Worm (Caenorhabditis elegans) whole organism, midembryonic: Measurements from ENCODE around the gene srsx-21.

Experiments
- T22C8.4 ChIP-seq: fragments of 200-800 bp; sonication (Bioruptor generic); IDR thresholded peaks from 2 replicates; pipeline ENCODE4 v1.3.6; 2022; ENCODE audit warnings: missing genetic modification characterization, missing compliant biosample characterization
- cog-1 ChIP-seq: sonication (generic microtip); optimal IDR thresholded peaks from 2 replicates; lab custom pipeline; 2016; ENCODE audit warnings: missing genetic modification characterization, missing compliant biosample characterization
- flt-1 ChIP-seq: fragments of 200-800 bp; sonication (Bioruptor generic); IDR thresholded peaks from 2 replicates; pipeline ENCODE4 v1.3.6; 2022; ENCODE audit warnings: missing genetic modification characterization, missing compliant biosample characterization
- klf-2 ChIP-seq: fragments of 200-800 bp; sonication (Bioruptor generic); conservative IDR thresholded peaks from 2 replicates; pipeline ENCODE4 v1.3.6; 2022; ENCODE audit warnings: missing genetic modification reagents, missing genetic modification characterization, missing compliant biosample characterization
- med-1 ChIP-seq: sonication (generic microtip); optimal IDR thresholded peaks from 2 replicates; lab custom pipeline; 2017; ENCODE audit warnings: missing genetic modification characterization, mild to moderate bottlenecking, missing compliant biosample characterization, antibody characterized with exemption, missing genetic modification reagents; ENCODE audit not compliant: insufficient read depth
- ref-1 ChIP-seq: fragments of 200-800 bp; sonication (Bioruptor generic); conservative IDR thresholded peaks from 2 replicates; pipeline ENCODE4 v1.3.6; 2022; ENCODE audit warnings: missing genetic modification reagents, missing genetic modification characterization, missing compliant biosample characterization
- tab-1 ChIP-seq: fragments of 200-800 bp; sonication (Bioruptor generic); IDR thresholded peaks from 2 replicates; pipeline ENCODE4 v1.3.6; 2022; ENCODE audit warnings: missing genetic modification characterization, missing compliant biosample characterization
- ztf-23 ChIP-seq: fragments of 200-800 bp; sonication (Bioruptor generic); IDR thresholded peaks from 2 replicates; pipeline ENCODE4 v1.3.6; 2022; ENCODE audit warnings: missing genetic modification reagents, missing genetic modification characterization, missing compliant biosample characterization
- ztf-29 ChIP-seq: fragments of 200-800 bp; sonication (Bioruptor generic); IDR thresholded peaks from 2 replicates; pipeline ENCODE4 v1.3.6; 2022; ENCODE audit warnings: missing genetic modification reagents, missing genetic modification characterization, missing compliant biosample characterization

srsx-21 gene

ce11 chrV:9805161-9805560, 32.6 kb upstream of the srsx-21 start, which contains the start of gene sru-37:
sru-37 (plus strand) TSS chrV:9805461.
- TF ChIP-seq tab-1 (GFP tag; lab: Robert Waterston, UW) (no peak), T22C8.4 (GFP tag; lab: Robert Waterston, UW) (no peak), klf-2 (GFP tag; lab: Robert Waterston, UW) (no peak), med-1 (GFP tag; lab: Kevin White, UChicago) (no peak), ref-1 (GFP tag; lab: Robert Waterston, UW) (no peak), flt-1 (GFP tag; lab: Robert Waterston, UW) (no peak), ztf-23 (no peak), ztf-29 (no peak), cog-1 (tag; lab: Kevin White, UChicago) (no peak)

ce11 chrV:9811154-9811553, 26.6 kb upstream of the srsx-21 start, which contains the start of gene sru-29:
sru-29 (plus strand) TSS chrV:9811454.
- TF ChIP-seq ref-1 (GFP tag; lab: Robert Waterston, UW) (no peak), flt-1 (GFP tag; lab: Robert Waterston, UW) (no peak), T22C8.4 (GFP tag; lab: Robert Waterston, UW) (no peak), cog-1 (tag; lab: Kevin White, UChicago) (no peak)

ce11 chrV:9812216-9812615, 25.6 kb upstream of the srsx-21 start:
- no peak for TF ChIP-seq ztf-23
- TF ChIP-seq T22C8.4 (GFP tag; lab: Robert Waterston, UW) = no peak
- TF ChIP-seq flt-1 (GFP tag; lab: Robert Waterston, UW) = no peak
- no peak for TF ChIP-seq klf-2 (GFP tag; lab: Robert Waterston, UW)
- TF ChIP-seq tab-1 (GFP tag; lab: Robert Waterston, UW) = no peak
- TF ChIP-seq ref-1 (GFP tag; lab: Robert Waterston, UW) = no peak
- TF ChIP-seq cog-1 (tag; lab: Kevin White, UChicago) = no peak
- no peak for TF ChIP-seq med-1 (GFP tag; lab: Kevin White, UChicago)
- no peak for TF ChIP-seq ztf-29

- TF ChIP-seq ref-1 (GFP tag; lab: Robert Waterston, UW) (no peak), ztf-23 (no peak), tab-1 (GFP tag; lab: Robert Waterston, UW) (no peak), ztf-29 (no peak), med-1 (GFP tag; lab: Kevin White, UChicago) (no peak), cog-1 (tag; lab: Kevin White, UChicago) (no peak), klf-2 (GFP tag; lab: Robert Waterston, UW) (no peak), T22C8.4 (GFP tag; lab: Robert Waterston, UW) (no peak), flt-1 (GFP tag; lab: Robert Waterston, UW) (no peak)
These were observed 24.3 kb upstream of the srsx-21 start, which contains the start of gene sru-30 for ce11 chrV:9813527-9813926. sru-30 (plus strand) TSS chrV:9813827.

- no peak for TF ChIP-seq cog-1 (tag; lab: Kevin White, UChicago)
- TF ChIP-seq tab-1 (GFP tag; lab: Robert Waterston, UW) = no peak
- no peak for TF ChIP-seq T22C8.4 (GFP tag; lab: Robert Waterston, UW)
- no peak for TF ChIP-seq ztf-23
These were observed 21.4 kb upstream of the srsx-21 start, which contains the start of gene sru-31 for ce11 chrV:9816390-9816789. sru-31 (plus strand) TSS chrV:9816690.

ce11 chrV:9821724-9822123, 16.1 kb upstream of the srsx-21 start, which contains the start of gene str-193:
str-193 (minus strand) TSS chrV:9821824.
- TF ChIP-seq med-1 (GFP tag; lab: Kevin White, UChicago) (no peak), cog-1 (tag; lab: Kevin White, UChicago) (no peak), tab-1 (GFP tag; lab: Robert Waterston, UW) (no peak), klf-2 (GFP tag; lab: Robert Waterston, UW) (no peak), ztf-23 (no peak), T22C8.4 (GFP tag; lab: Robert Waterston, UW) (no peak), ref-1 (GFP tag; lab: Robert Waterston, UW) (no peak), ztf-29 (no peak), flt-1 (GFP tag; lab: Robert Waterston, UW) (no peak)

ce11 chrV:9824149-9824548, 13.6 kb upstream of the srsx-21 start, which contains the start of gene str-2:
str-2 (minus strand) TSS chrV:9824249.
- no peak for TF ChIP-seq ztf-29
- no peak for TF ChIP-seq ztf-23
- no peak for TF ChIP-seq med-1 (GFP tag; lab: Kevin White, UChicago)
- no peak for TF ChIP-seq tab-1 (GFP tag; lab: Robert Waterston, UW)
- no peak for TF ChIP-seq T22C8.4 (GFP tag; lab: Robert Waterston, UW)
- TF ChIP-seq cog-1 (tag; lab: Kevin White, UChicago) = no peak
- TF ChIP-seq ref-1 (GFP tag; lab: Robert Waterston, UW) = no peak
- no peak for TF ChIP-seq flt-1 (GFP tag; lab: Robert Waterston, UW)

- no peak for TF ChIP-seq ztf-23
- no peak for TF ChIP-seq ztf-29
- TF ChIP-seq flt-1 (GFP tag; lab: Robert Waterston, UW) = no peak
- TF ChIP-seq T22C8.4 (GFP tag; lab: Robert Waterston, UW) = no peak
- TF ChIP-seq tab-1 (GFP tag; lab: Robert Waterston, UW) = no peak
- no peak for TF ChIP-seq ref-1 (GFP tag; lab: Robert Waterston, UW)
- no peak for TF ChIP-seq klf-2 (GFP tag; lab: Robert Waterston, UW)
- no peak for TF ChIP-seq med-1 (GFP tag; lab: Kevin White, UChicago)
- TF ChIP-seq cog-1 (tag; lab: Kevin White, UChicago) = no peak
These were observed 3.9 kb upstream of the srsx-21 start, which contains the start of gene sru-40 for ce11 chrV:9833900-9834299. sru-40 (minus strand) TSS chrV:9834000.

- no peak for TF ChIP-seq ref-1 (GFP tag; lab: Robert Waterston, UW)
- TF ChIP-seq med-1 (GFP tag; lab: Kevin White, UChicago) = no peak
- TF ChIP-seq ztf-29 = no peak
- TF ChIP-seq flt-1 (GFP tag; lab: Robert Waterston, UW) = no peak
- TF ChIP-seq ztf-23 = no peak
- no peak for TF ChIP-seq klf-2 (GFP tag; lab: Robert Waterston, UW)
- TF ChIP-seq cog-1 (tag; lab: Kevin White, UChicago) = no peak
- TF ChIP-seq T22C8.4 (GFP tag; lab: Robert Waterston, UW) = no peak
- TF ChIP-seq tab-1 (GFP tag; lab: Robert Waterston, UW) = no peak
These were observed 1.8 kb upstream of the srsx-21 start, which contains the start of gene sru-38 for ce11 chrV:9835945-9836344. sru-38 (minus strand) TSS chrV:9836045.
